Worm (Caenorhabditis elegans) whole organism, L1 larva: Measurements from ENCODE around the gene ldp-1.

ENCODE experiments used
- aha-1 ChIP-seq: fragments of 150-350 bp; optimal IDR thresholded peaks from 2 replicates; lab custom pipeline; 2014; ENCODE audit warnings: missing biosample characterization, missing genetic modification characterization
- aly-2 ChIP-seq: fragments of 150-350 bp; optimal IDR thresholded peaks from 2 replicates; lab custom pipeline; 2014; ENCODE audit warnings: missing biosample characterization, missing genetic modification characterization
- ama-1 ChIP-seq: fragments of 150-350 bp; optimal IDR thresholded peaks from 2 replicates; lab custom pipeline; 2014
- grh-1 ChIP-seq: fragments of 200-800 bp; sonication (Bioruptor generic); IDR thresholded peaks from 2 replicates; pipeline ENCODE4 v1.3.6; 2022; ENCODE audit warnings: missing genetic modification reagents, missing genetic modification characterization, missing compliant biosample characterization
- jun-1 ChIP-seq: fragments of 150-350 bp; optimal IDR thresholded peaks from 2 replicates; lab custom pipeline; 2014; ENCODE audit warnings: missing biosample characterization, missing genetic modification reagents, missing genetic modification characterization
- mep-1 ChIP-seq: fragments of 150-350 bp; optimal IDR thresholded peaks from 2 replicates; lab custom pipeline; 2014; ENCODE audit warnings: missing biosample characterization, missing genetic modification characterization
- nhr-20 ChIP-seq: sonication (generic microtip); optimal IDR thresholded peaks from 2 replicates; lab custom pipeline; 2016; ENCODE audit warnings: mild to moderate bottlenecking, missing genetic modification characterization, missing compliant biosample characterization
- rnt-1 ChIP-seq: sonication (generic microtip); optimal IDR thresholded peaks from 2 replicates; lab custom pipeline; 2016; ENCODE audit warnings: mild to moderate bottlenecking, missing genetic modification characterization, moderate library complexity, missing compliant biosample characterization
- snpc-4 ChIP-seq: fragments of 150-350 bp; optimal IDR thresholded peaks from 2 replicates; lab custom pipeline; 2014; ENCODE audit warnings: missing biosample characterization, missing genetic modification characterization
- unc-62 ChIP-seq: fragments of 150-350 bp; optimal IDR thresholded peaks from 2 replicates; lab custom pipeline; 2014; ENCODE audit warnings: missing biosample characterization, missing genetic modification reagents, missing genetic modification characterization

ce11 chrV:2146795-2147194, 19.5 kb downstream of the ldp-1 start, which contains the start of gene srbc-20:
- no peak for TF ChIP-seq snpc-4 (tag; lab: Kevin White, UChicago)
- TF ChIP-seq aly-2 = no peak
- no peak for TF ChIP-seq unc-62 (GFP tag; lab: Kevin White, UChicago)
- no peak for TF ChIP-seq rnt-1 (tag; lab: Kevin White, UChicago)
- TF ChIP-seq mep-1 (tag; lab: Kevin White, UChicago) = no peak
- no peak for TF ChIP-seq grh-1 (GFP tag; lab: Robert Waterston, UW)
- no peak for TF ChIP-seq nhr-20 (tag; lab: Kevin White, UChicago)
- no peak for TF ChIP-seq ama-1 (lab: Kevin White, UChicago)
- no peak for TF ChIP-seq jun-1 (tag; lab: Kevin White, UChicago)
- no peak for TF ChIP-seq aha-1
